Worm (Caenorhabditis elegans) whole organism, L4 larva: ENCODE data around the gene F47B7.3.

Experiments
- F26F4.8 ChIP-seq: fragments of 200-800 bp; sonication (Bioruptor generic); conservative IDR thresholded peaks from 2 replicates; pipeline ENCODE4 v1.3.6; 2022; ENCODE audit warnings: missing genetic modification characterization, missing compliant biosample characterization
- F49E8.2 ChIP-seq: sonication (generic microtip); optimal IDR thresholded peaks from 2 replicates; lab custom pipeline; 2016; ENCODE audit warnings: missing compliant biosample characterization, mild to moderate bottlenecking, missing genetic modification characterization, borderline replicate concordance
- R02D3.7 ChIP-seq: fragments of 150-350 bp; sonication (generic microtip); optimal IDR thresholded peaks from 3 replicates; lab custom pipeline; 2014; ENCODE audit warnings: missing biosample characterization, missing genetic modification characterization
- T20F7.1 ChIP-seq: fragments of 200-800 bp; sonication (Bioruptor generic); optimal IDR thresholded peaks from 2 replicates; lab custom pipeline; 2018; ENCODE audit warnings: mild to moderate bottlenecking, missing genetic modification characterization, missing compliant biosample characterization
- T26A8.4 ChIP-seq: fragments of 200-800 bp; sonication (Bioruptor generic); IDR thresholded peaks from 2 replicates; pipeline ENCODE4 v1.3.6; 2022; ENCODE audit warnings: missing genetic modification characterization, missing compliant biosample characterization
- Y48G9A.11 ChIP-seq: fragments of 200-800 bp; sonication (Bioruptor generic); IDR thresholded peaks from 2 replicates; pipeline ENCODE4 v1.3.6; 2022; ENCODE audit warnings: missing genetic modification reagents, missing genetic modification characterization, missing compliant biosample characterization
- Y5F2A.4 ChIP-seq: fragments of 200-800 bp; sonication (Bioruptor generic); optimal IDR thresholded peaks from 2 replicates; lab custom pipeline; 2018; ENCODE audit warnings: mild to moderate bottlenecking, missing genetic modification characterization, missing compliant biosample characterization
- aly-2 ChIP-seq: sonication (generic microtip); optimal IDR thresholded peaks from 2 replicates; lab custom pipeline; 2018; ENCODE audit warnings: missing biosample characterization, missing genetic modification characterization
- ama-1 ChIP-seq: fragments of 150-350 bp; optimal IDR thresholded peaks from 2 replicates; lab custom pipeline; 2014; ENCODE audit warnings: inconsistent platforms, mixed read lengths
- arid-1 ChIP-seq: fragments of 200-800 bp; sonication (Bioruptor generic); conservative IDR thresholded peaks from 2 replicates; pipeline ENCODE4 v1.3.6; 2022; ENCODE audit warnings: missing genetic modification reagents, missing genetic modification characterization, missing compliant biosample characterization
- attf-4 ChIP-seq: sonication (generic microtip); optimal IDR thresholded peaks from 3 replicates; lab custom pipeline; 2017; ENCODE audit warnings: missing biosample characterization, missing genetic modification characterization
- ceh-28 ChIP-seq: fragments of 150-350 bp; optimal IDR thresholded peaks from 2 replicates; lab custom pipeline; 2014; ENCODE audit warnings: missing biosample characterization, missing genetic modification reagents, missing genetic modification characterization
- cey-2 ChIP-seq: sonication (generic microtip); optimal IDR thresholded peaks from 3 replicates; lab custom pipeline; 2017; ENCODE audit warnings: missing genetic modification characterization, mild to moderate bottlenecking, missing compliant biosample characterization, antibody characterized with exemption, borderline replicate concordance; ENCODE audit not compliant: insufficient read depth
- ctbp-1 ChIP-seq: fragments of 200-800 bp; sonication (Bioruptor generic); IDR thresholded peaks from 2 replicates; pipeline ENCODE4 v1.3.6; 2022; ENCODE audit warnings: missing genetic modification reagents, missing genetic modification characterization, missing compliant biosample characterization
- daf-19 ChIP-seq: fragments of 200-800 bp; sonication (Bioruptor generic); conservative IDR thresholded peaks from 2 replicates; pipeline ENCODE4 v1.3.6; 2022; ENCODE audit warnings: missing genetic modification characterization, missing compliant biosample characterization
- daf-8 ChIP-seq: fragments of 200-800 bp; sonication (Bioruptor generic); IDR thresholded peaks from 2 replicates; pipeline ENCODE4 v1.3.6; 2022; ENCODE audit warnings: missing genetic modification characterization, missing compliant biosample characterization
- dmd-6 ChIP-seq: fragments of 200-800 bp; sonication (Bioruptor generic); IDR thresholded peaks from 2 replicates; pipeline ENCODE4 v1.3.6; 2022; ENCODE audit warnings: missing genetic modification reagents, missing genetic modification characterization, missing compliant biosample characterization
- duxl-1 ChIP-seq: sonication (generic microtip); optimal IDR thresholded peaks from 2 replicates; lab custom pipeline; 2016; ENCODE audit warnings: mild to moderate bottlenecking, missing genetic modification characterization, moderate library complexity, missing compliant biosample characterization; ENCODE audit not compliant: poor library complexity
- dve-1 ChIP-seq: sonication (generic microtip); optimal IDR thresholded peaks from 2 replicates; lab custom pipeline; 2017; ENCODE audit warnings: antibody characterized with exemption, mild to moderate bottlenecking, missing genetic modification characterization, missing compliant biosample characterization; ENCODE audit not compliant: insufficient read depth
- egl-43 ChIP-seq: fragments of 200-800 bp; sonication (Bioruptor generic); IDR thresholded peaks from 2 replicates; pipeline ENCODE4 v1.3.6; 2022; ENCODE audit warnings: missing genetic modification reagents, missing genetic modification characterization, missing compliant biosample characterization
- fos-1 ChIP-seq: fragments of 150-350 bp; optimal IDR thresholded peaks from 2 replicates; lab custom pipeline; 2014; ENCODE audit warnings: missing biosample characterization, missing genetic modification characterization
- gei-8 ChIP-seq: fragments of 200-800 bp; sonication (Bioruptor generic); optimal IDR thresholded peaks from 2 replicates; lab custom pipeline; 2018; ENCODE audit warnings: mild to moderate bottlenecking, missing genetic modification characterization, missing compliant biosample characterization
- hlh-11 ChIP-seq: fragments of 200-800 bp; sonication (Bioruptor generic); optimal IDR thresholded peaks from 2 replicates; lab custom pipeline; 2018; ENCODE audit warnings: mild to moderate bottlenecking, missing genetic modification characterization, missing compliant biosample characterization
- lin-1 ChIP-seq: fragments of 200-800 bp; sonication (Bioruptor generic); IDR thresholded peaks from 2 replicates; pipeline ENCODE4 v1.3.6; 2022; ENCODE audit warnings: missing genetic modification reagents, missing genetic modification characterization, missing compliant biosample characterization
- lin-13 ChIP-seq: fragments of 150-350 bp; optimal IDR thresholded peaks from 2 replicates; lab custom pipeline; 2014; ENCODE audit warnings: missing biosample characterization, missing genetic modification reagents, missing genetic modification characterization
- lin-15B ChIP-seq: fragments of 150-350 bp; sonication (generic microtip); optimal IDR thresholded peaks from 3 replicates; lab custom pipeline; 2014; ENCODE audit warnings: missing biosample characterization, missing genetic modification characterization
- lin-38 ChIP-seq: fragments of 200-800 bp; sonication (Bioruptor generic); IDR thresholded peaks from 2 replicates; pipeline ENCODE4 v1.3.6; 2022; ENCODE audit warnings: missing genetic modification reagents, missing genetic modification characterization, missing compliant biosample characterization
- lin-39 ChIP-seq: fragments of 150-350 bp; optimal IDR thresholded peaks from 2 replicates; lab custom pipeline; 2014; ENCODE audit warnings: missing biosample characterization, missing genetic modification reagents, missing genetic modification characterization
- lir-3 ChIP-seq: sonication (generic microtip); optimal IDR thresholded peaks from 2 replicates; lab custom pipeline; 2016; ENCODE audit warnings: mild to moderate bottlenecking, missing genetic modification characterization, missing compliant biosample characterization
- mdt-29 ChIP-seq: fragments of 200-800 bp; sonication (Bioruptor generic); IDR thresholded peaks from 2 replicates; pipeline ENCODE4 v1.3.6; 2022; ENCODE audit warnings: missing genetic modification reagents, missing genetic modification characterization, missing compliant biosample characterization
- mes-2 ChIP-seq: sonication (generic microtip); optimal IDR thresholded peaks from 2 replicates; lab custom pipeline; 2016; ENCODE audit warnings: missing genotype, mild to moderate bottlenecking, missing genetic modification characterization, missing compliant biosample characterization; ENCODE audit not compliant: poor library complexity, severe bottlenecking
- mxl-2 ChIP-seq: fragments of 200-800 bp; sonication (Bioruptor generic); conservative IDR thresholded peaks from 2 replicates; pipeline ENCODE4 v1.3.6; 2022; ENCODE audit warnings: missing genetic modification reagents, missing genetic modification characterization, missing compliant biosample characterization
- mxl-3 ChIP-seq: fragments of 200-800 bp; sonication (Bioruptor generic); optimal IDR thresholded peaks from 2 replicates; lab custom pipeline; 2018; ENCODE audit warnings: mild to moderate bottlenecking, missing genetic modification characterization, missing compliant biosample characterization
- nhr-10 ChIP-seq: fragments of 150-350 bp; optimal IDR thresholded peaks from 2 replicates; lab custom pipeline; 2014; ENCODE audit warnings: missing biosample characterization, missing genetic modification characterization
- nhr-11 ChIP-seq: fragments of 150-350 bp; optimal IDR thresholded peaks from 2 replicates; lab custom pipeline; 2014; ENCODE audit warnings: missing biosample characterization, missing genetic modification characterization
- nhr-41 ChIP-seq: fragments of 200-800 bp; sonication (Bioruptor generic); IDR thresholded peaks from 2 replicates; pipeline ENCODE4 v1.3.6; 2022; ENCODE audit warnings: missing genetic modification reagents, missing genetic modification characterization, missing compliant biosample characterization
- nhr-42 ChIP-seq: fragments of 200-800 bp; sonication (Bioruptor generic); IDR thresholded peaks from 2 replicates; pipeline ENCODE4 v1.3.6; 2022; ENCODE audit warnings: missing genetic modification characterization, missing compliant biosample characterization
- nhr-48 ChIP-seq: sonication (generic microtip); optimal IDR thresholded peaks from 2 replicates; lab custom pipeline; 2016; ENCODE audit warnings: mild to moderate bottlenecking, missing genetic modification characterization, missing compliant biosample characterization
- nhr-76 ChIP-seq: fragments of 150-350 bp; optimal IDR thresholded peaks from 2 replicates; lab custom pipeline; 2014; ENCODE audit warnings: missing biosample characterization, missing genetic modification characterization
- php-3 ChIP-seq: fragments of 200-800 bp; sonication (Bioruptor generic); IDR thresholded peaks from 2 replicates; pipeline ENCODE4 v1.3.6; 2022; ENCODE audit warnings: missing genetic modification reagents, missing genetic modification characterization, missing compliant biosample characterization
- pqm-1 ChIP-seq: sonication (generic microtip); optimal IDR thresholded peaks from 2 replicates; lab custom pipeline; 2017; ENCODE audit warnings: missing biosample characterization, missing genetic modification characterization
- skn-1 ChIP-seq: fragments of 150-350 bp; optimal IDR thresholded peaks from 2 replicates; lab custom pipeline; 2014; ENCODE audit warnings: missing biosample characterization, missing genetic modification characterization
- unc-62 ChIP-seq, 3 experiments: fragments of 150-350 bp in 1 of 3; sonication (generic microtip); optimal IDR thresholded peaks in 2 of 3; peaks in 1 of 3; 1 replicate in 1 of 3; 2 replicates in 2 of 3; lab custom pipeline; 2014 to 2017; ENCODE audit warnings: missing biosample characterization in 3 of 3, missing genetic modification characterization in 3 of 3, missing genetic modification reagents in 3 of 3, missing genotype in 1 of 3
- zag-1 ChIP-seq: fragments of 150-350 bp; optimal IDR thresholded peaks from 2 replicates; lab custom pipeline; 2014; ENCODE audit warnings: missing biosample characterization, missing genetic modification characterization
- ztf-11 ChIP-seq: fragments of 150-350 bp; optimal IDR thresholded peaks from 2 replicates; lab custom pipeline; 2014; ENCODE audit warnings: missing biosample characterization, missing genetic modification characterization
- ztf-7 ChIP-seq: fragments of 150-350 bp; optimal IDR thresholded peaks from 2 replicates; lab custom pipeline; 2014; ENCODE audit warnings: missing biosample characterization, missing genetic modification characterization

F47B7.3 gene

DNA sequence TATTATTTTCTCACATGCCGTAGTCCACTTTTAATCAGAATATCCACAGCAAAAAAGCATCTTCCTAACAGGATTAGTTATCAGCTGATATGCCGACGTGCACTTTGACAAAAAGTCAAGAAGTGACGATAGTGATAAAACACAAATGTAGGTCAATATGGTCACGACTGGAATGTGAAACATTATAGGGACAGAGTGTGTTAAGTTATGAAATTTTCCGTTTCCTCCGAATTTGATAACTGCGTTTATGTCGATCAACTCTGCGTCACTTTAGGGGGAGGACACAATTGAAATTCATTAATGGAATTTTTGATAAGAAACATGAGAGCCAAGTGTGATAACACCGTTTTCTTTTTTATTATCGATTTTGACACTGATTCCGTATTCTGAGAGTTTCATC, 35.2 kb downstream of the F47B7.3 start, which contains the start of gene aex-4 (continued):
- no peak for TF ChIP-seq aly-2 (tag; lab: Kevin White, UChicago)
- TF ChIP-seq lin-38 (GFP tag; lab: Robert Waterston, UW): no peak
- TF ChIP-seq F49E8.2 (tag; lab: Kevin White, UChicago): no peak
- peak; percentile 94 for TF ChIP-seq dmd-6
- no peak for TF ChIP-seq nhr-11 (tag; lab: Kevin White, UChicago)
- no peak for TF ChIP-seq arid-1
- no peak for TF ChIP-seq mxl-2
- peak; percentile 6 for TF ChIP-seq lin-13 (GFP tag; lab: Kevin White, UChicago)
- TF ChIP-seq lin-15B (tag; lab: Kevin White, UChicago): no peak
- no peak for TF ChIP-seq nhr-76 (tag; lab: Kevin White, UChicago)
- no peak for TF ChIP-seq nhr-10
- peak; percentile 54 for TF ChIP-seq nhr-48 (tag; lab: Kevin White, UChicago)
- no peak for TF ChIP-seq cey-2 (tag; lab: Kevin White, UChicago)
- no peak for TF ChIP-seq nhr-42 (GFP tag; lab: Robert Waterston, UW)
- TF ChIP-seq daf-19 (GFP tag; lab: Robert Waterston, UW): no peak
- TF ChIP-seq daf-8 (GFP tag; lab: Robert Waterston, UW): no peak
- no peak for TF ChIP-seq nhr-41 (GFP tag; lab: Robert Waterston, UW)
- TF ChIP-seq duxl-1 (tag; lab: Kevin White, UChicago): no peak
- TF ChIP-seq fos-1 (tag; lab: Kevin White, UChicago): no peak
- peak; percentile 83 for TF ChIP-seq hlh-11

ce11 chrX:3727274-3727673, 36.9 kb downstream of the F47B7.3 start, which contains the start of gene nlp-1:
Gene nlp-1, plus strand, starts transcription at chrX:3727574.
- TF ChIP-seq zag-1 (tag; lab: Kevin White, UChicago): no peak
- TF ChIP-seq lin-1: no peak
- TF ChIP-seq nhr-11 (tag; lab: Kevin White, UChicago): no peak
- TF ChIP-seq gei-8 (GFP tag; lab: Kevin White, UChicago): no peak
- TF ChIP-seq unc-62 (GFP tag; optimal IDR thresholded peaks at IDR 0.05 in 1 of 2; lab: Kevin White, UChicago): no peak
- TF ChIP-seq unc-62 (tag; optimal IDR thresholded peaks at IDR 0.05; lab: Kevin White, UChicago): no peak
- no peak for TF ChIP-seq ceh-28 (tag; lab: Kevin White, UChicago)
- no peak for TF ChIP-seq dve-1 (tag; lab: Kevin White, UChicago)
- no peak for TF ChIP-seq aly-2 (tag; lab: Kevin White, UChicago)
- TF ChIP-seq lin-13 (GFP tag; lab: Kevin White, UChicago): no peak
- TF ChIP-seq ama-1 (lab: Kevin White, UChicago): no peak
- no peak for TF ChIP-seq Y5F2A.4
- no peak for TF ChIP-seq T20F7.1 (GFP tag; lab: Kevin White, UChicago)
- no peak for TF ChIP-seq daf-19 (GFP tag; lab: Robert Waterston, UW)
- TF ChIP-seq ztf-7: no peak
- TF ChIP-seq attf-4 (tag; lab: Kevin White, UChicago): no peak
- TF ChIP-seq php-3 (GFP tag; lab: Robert Waterston, UW): no peak

DNA sequence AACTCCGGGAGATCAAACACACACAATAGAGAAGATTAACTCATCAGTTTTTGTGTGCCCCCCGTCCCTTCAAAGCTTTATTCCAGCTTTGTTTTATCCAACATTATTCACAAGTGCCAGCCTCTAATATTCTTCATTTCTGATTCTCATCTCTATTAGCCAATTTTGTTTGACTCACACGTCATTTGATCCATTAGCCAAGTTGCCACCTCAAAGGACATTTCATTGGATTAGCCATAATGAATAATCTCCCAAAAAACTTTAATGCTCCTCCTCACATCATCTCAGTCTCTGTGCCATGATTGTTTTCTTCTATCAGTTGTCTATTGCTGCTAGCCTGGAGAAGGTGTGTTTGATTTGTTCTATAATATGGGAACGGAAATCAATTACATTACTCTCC, 38.8 kb downstream of the F47B7.3 start:
- no peak for TF ChIP-seq egl-43 (GFP tag; lab: Robert Waterston, UW)
- no peak for TF ChIP-seq mes-2 (tag; lab: Kevin White, UChicago)
- no peak for TF ChIP-seq lin-1
- no peak for TF ChIP-seq mxl-2
- TF ChIP-seq arid-1: no peak
- no peak for TF ChIP-seq T26A8.4 (GFP tag; lab: Robert Waterston, UW)
- no peak for TF ChIP-seq pqm-1
- TF ChIP-seq skn-1 (tag; lab: Kevin White, UChicago): no peak
- TF ChIP-seq F26F4.8 (GFP tag; lab: Robert Waterston, UW): no peak
- TF ChIP-seq Y48G9A.11 (GFP tag; lab: Robert Waterston, UW): no peak
- TF ChIP-seq nhr-11 (tag; lab: Kevin White, UChicago): no peak
- TF ChIP-seq R02D3.7 (tag; lab: Kevin White, UChicago): no peak
- no peak for TF ChIP-seq ztf-11
- no peak for TF ChIP-seq duxl-1 (tag; lab: Kevin White, UChicago)
- no peak for TF ChIP-seq lin-39 (tag; lab: Kevin White, UChicago)
- no peak for TF ChIP-seq mxl-3
- no peak for TF ChIP-seq ctbp-1 (GFP tag; lab: Robert Waterston, UW)
- no peak for TF ChIP-seq lir-3 (tag; lab: Kevin White, UChicago)
- TF ChIP-seq mdt-29 (GFP tag; lab: Robert Waterston, UW): no peak
